Worm (Caenorhabditis elegans) whole organism, L2 larva: Measurements from ENCODE around the gene F46C8.3.

Experiments
- C34F6.9 ChIP-seq: fragments of 150-350 bp; optimal IDR thresholded peaks from 2 replicates; lab custom pipeline; 2014; ENCODE audit warnings: missing biosample characterization, missing genetic modification characterization
- R02D3.7 ChIP-seq: fragments of 150-350 bp; optimal IDR thresholded peaks from 2 replicates; lab custom pipeline; 2014; ENCODE audit warnings: missing biosample characterization, missing genetic modification characterization
- Y55F3AM.14 ChIP-seq: fragments of 200-800 bp; sonication (Bioruptor generic); optimal IDR thresholded peaks from 2 replicates; lab custom pipeline; 2018; ENCODE audit warnings: mild to moderate bottlenecking, missing genetic modification characterization, missing compliant biosample characterization
- alr-1 ChIP-seq: fragments of 150-350 bp; optimal IDR thresholded peaks from 2 replicates; lab custom pipeline; 2014; ENCODE audit warnings: missing biosample characterization, missing genetic modification characterization
- aly-2 ChIP-seq: fragments of 150-350 bp; optimal IDR thresholded peaks from 2 replicates; lab custom pipeline; 2014; ENCODE audit warnings: missing biosample characterization, missing genetic modification characterization
- ama-1 ChIP-seq: fragments of 150-350 bp; optimal IDR thresholded peaks from 2 replicates; lab custom pipeline; 2018; ENCODE audit warnings: inconsistent platforms
- blmp-1 ChIP-seq: sonication (generic microtip); optimal IDR thresholded peaks from 2 replicates; lab custom pipeline; 2017; ENCODE audit warnings: missing genetic modification characterization, mild to moderate bottlenecking, missing compliant biosample characterization, antibody characterized with exemption, moderate library complexity; ENCODE audit not compliant: insufficient read depth
- ceh-16 ChIP-seq: fragments of 150-350 bp; optimal IDR thresholded peaks from 2 replicates; lab custom pipeline; 2014; ENCODE audit warnings: missing biosample characterization, missing genetic modification characterization
- crh-2 ChIP-seq: sonication (generic microtip); optimal IDR thresholded peaks from 2 replicates; lab custom pipeline; 2017; ENCODE audit warnings: missing biosample characterization, missing genetic modification characterization
- dmd-4 ChIP-seq: sonication (generic microtip); optimal IDR thresholded peaks from 2 replicates; lab custom pipeline; 2017; ENCODE audit warnings: missing biosample characterization, missing genetic modification characterization
- egl-27 ChIP-seq: sonication (generic microtip); optimal IDR thresholded peaks from 3 replicates; lab custom pipeline; 2017; ENCODE audit warnings: missing biosample characterization, missing genetic modification reagents, missing genetic modification characterization
- elt-1 ChIP-seq: fragments of 150-350 bp; optimal IDR thresholded peaks from 2 replicates; lab custom pipeline; 2014; ENCODE audit warnings: missing biosample characterization, missing genetic modification characterization
- elt-3 ChIP-seq: sonication (generic microtip); optimal IDR thresholded peaks from 2 replicates; lab custom pipeline; 2017; ENCODE audit warnings: missing biosample characterization, missing genetic modification characterization
- fos-1 ChIP-seq: fragments of 150-350 bp; optimal IDR thresholded peaks from 2 replicates; lab custom pipeline; 2014; ENCODE audit warnings: missing biosample characterization, missing genetic modification characterization
- gmeb-1 ChIP-seq: fragments of 150-350 bp; optimal IDR thresholded peaks from 2 replicates; lab custom pipeline; 2014; ENCODE audit warnings: missing biosample characterization, missing genetic modification characterization
- lin-11 ChIP-seq: fragments of 150-350 bp; sonication (generic microtip); optimal IDR thresholded peaks from 2 replicates; lab custom pipeline; 2014; ENCODE audit warnings: missing biosample characterization, missing genetic modification characterization, inconsistent platforms, mixed read lengths
- lsy-2 ChIP-seq, 2 experiments: fragments of 150-350 bp in 1 of 2; sonication (generic microtip) in 1 of 2; optimal IDR thresholded peaks; 2 replicates each; lab custom pipeline; 2014 to 2017; ENCODE audit warnings: missing biosample characterization in 2 of 2, missing genetic modification characterization in 2 of 2
- mab-5 ChIP-seq: fragments of 150-350 bp; optimal IDR thresholded peaks from 2 replicates; lab custom pipeline; 2014; ENCODE audit warnings: missing biosample characterization, missing genetic modification characterization
- mbf-1 ChIP-seq: sonication (generic microtip); optimal IDR thresholded peaks from 2 replicates; lab custom pipeline; 2017; ENCODE audit warnings: missing biosample characterization, missing genetic modification characterization
- mdl-1 ChIP-seq, 2 experiments: fragments of 150-350 bp in 1 of 2; sonication (generic microtip) in 1 of 2; optimal IDR thresholded peaks; 2 replicates each; lab custom pipeline; 2017; ENCODE audit warnings: missing biosample characterization in 2 of 2, missing genetic modification characterization in 2 of 2
- nhr-10 ChIP-seq: sonication (generic microtip); optimal IDR thresholded peaks from 2 replicates; lab custom pipeline; 2017; ENCODE audit warnings: missing biosample characterization, missing genetic modification characterization
- nhr-11 ChIP-seq: fragments of 150-350 bp; optimal IDR thresholded peaks from 2 replicates; lab custom pipeline; 2014; ENCODE audit warnings: missing biosample characterization, missing genetic modification characterization
- nhr-129 ChIP-seq: fragments of 150-350 bp; optimal IDR thresholded peaks from 2 replicates; lab custom pipeline; 2014; ENCODE audit warnings: missing biosample characterization, missing genetic modification characterization
- nhr-23 ChIP-seq: fragments of 150-350 bp; optimal IDR thresholded peaks from 2 replicates; lab custom pipeline; 2014; ENCODE audit warnings: missing biosample characterization, missing genetic modification reagents, missing genetic modification characterization
- nhr-237 ChIP-seq: fragments of 150-350 bp; optimal IDR thresholded peaks from 2 replicates; lab custom pipeline; 2014; ENCODE audit warnings: missing biosample characterization, missing genetic modification characterization
- nhr-25 ChIP-seq: fragments of 150-350 bp; sonication (generic microtip); optimal IDR thresholded peaks from 3 replicates; lab custom pipeline; 2014; ENCODE audit warnings: missing biosample characterization, missing genetic modification characterization
- nhr-77 ChIP-seq: fragments of 150-350 bp; optimal IDR thresholded peaks from 2 replicates; lab custom pipeline; 2014; ENCODE audit warnings: missing biosample characterization, missing genetic modification characterization
- peb-1 ChIP-seq: fragments of 150-350 bp; optimal IDR thresholded peaks from 2 replicates; lab custom pipeline; 2014; ENCODE audit warnings: missing biosample characterization, missing genetic modification characterization
- sem-4 ChIP-seq: fragments of 150-350 bp; optimal IDR thresholded peaks from 2 replicates; lab custom pipeline; 2014; ENCODE audit warnings: missing biosample characterization, missing genetic modification reagents, missing genetic modification characterization
- sma-3 ChIP-seq: sonication (generic microtip); optimal IDR thresholded peaks from 2 replicates; lab custom pipeline; 2016; ENCODE audit warnings: missing genetic modification reagents, missing genetic modification characterization, missing compliant biosample characterization
- sma-9 ChIP-seq, 2 experiments: fragments of 150-350 bp in 1 of 2; sonication (generic microtip) in 1 of 2; optimal IDR thresholded peaks; 2 replicates each; lab custom pipeline; 2014 to 2016; ENCODE audit warnings: missing genetic modification characterization in 2 of 2, mild to moderate bottlenecking in 1 of 2, missing biosample characterization in 1 of 2, missing compliant biosample characterization in 1 of 2, missing genetic modification reagents in 1 of 2, moderate library complexity in 1 of 2
- unc-39 ChIP-seq: fragments of 150-350 bp; optimal IDR thresholded peaks from 2 replicates; lab custom pipeline; 2014; ENCODE audit warnings: missing biosample characterization, missing genetic modification characterization
- zag-1 ChIP-seq: fragments of 150-350 bp; optimal IDR thresholded peaks from 2 replicates; lab custom pipeline; 2014; ENCODE audit warnings: missing biosample characterization, missing genetic modification characterization
- ztf-1 ChIP-seq: fragments of 200-800 bp; sonication (Bioruptor generic); conservative IDR thresholded peaks from 2 replicates; pipeline ENCODE4 v1.3.6; 2022; ENCODE audit warnings: missing genetic modification characterization, missing compliant biosample characterization
- ztf-4 ChIP-seq: fragments of 150-350 bp; optimal IDR thresholded peaks from 2 replicates; lab custom pipeline; 2014; ENCODE audit warnings: missing biosample characterization, missing genetic modification characterization

Gene F46C8.3

DNA sequence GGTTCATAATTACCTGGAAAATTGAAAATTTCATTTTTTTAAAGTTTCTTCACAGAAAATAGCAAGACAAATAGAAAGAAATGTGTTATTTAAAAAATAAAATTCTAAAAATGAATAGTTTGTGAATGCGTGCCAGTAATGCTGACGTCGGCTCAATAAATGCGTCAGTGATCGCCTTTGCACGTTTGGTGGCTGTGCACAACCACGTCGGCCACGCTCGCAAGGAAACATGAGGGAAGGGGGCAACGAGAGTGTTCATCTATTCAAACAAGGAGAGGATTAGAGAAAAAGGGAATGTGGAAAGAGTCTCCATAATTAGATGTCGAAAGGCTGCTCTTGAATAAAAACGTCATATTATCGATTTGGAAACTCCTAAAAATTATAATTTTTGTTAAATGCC, 24.4 kb upstream of the F46C8.3 start, which contains the start of gene uggt-1 (continued):
- TF ChIP-seq peb-1 (tag; lab: Kevin White, UChicago) (no peak), mab-5 (tag; lab: Kevin White, UChicago) (peak; percentile 79), elt-1 (tag; lab: Kevin White, UChicago) (no peak), mbf-1 (no peak), sma-9 (GFP tag; optimal IDR thresholded peaks at IDR 0.05; lab: Kevin White, UChicago) (peak; percentile 93), sma-9 (tag; optimal IDR thresholded peaks at IDR 0.05; lab: Kevin White, UChicago) (no peak)
- TF ChIP-seq, all 48 proteins: peak for 28

DNA sequence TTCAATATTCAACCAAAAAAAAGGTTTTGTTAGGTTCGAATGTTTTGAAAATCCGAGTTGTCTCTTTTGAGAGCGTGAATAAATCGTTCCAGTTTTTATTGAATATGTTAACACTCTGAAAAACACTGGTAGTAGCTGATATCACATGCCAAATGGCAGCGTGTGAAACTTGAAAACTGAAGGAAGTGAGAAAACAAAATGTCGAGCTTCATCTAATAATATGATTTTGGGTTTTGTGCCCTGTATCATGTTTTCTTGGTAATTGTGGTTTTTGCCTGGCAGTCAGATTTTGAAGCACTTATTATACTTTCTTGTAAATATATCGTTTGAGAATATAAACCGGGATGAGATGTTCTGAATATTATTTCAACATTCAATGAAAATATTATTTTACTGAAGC, 22.6 kb upstream of the F46C8.3 start, which contains the start of gene F48E3.6:
F48E3.6 (minus strand) TSS at position 101 of the 400 bp plus-strand sequence.
- TF ChIP-seq ztf-1 (GFP tag; lab: Robert Waterston, UW) (no peak), unc-39 (tag; lab: Kevin White, UChicago) (no peak), mbf-1 (no peak), blmp-1 (tag; lab: Kevin White, UChicago) (no peak), zag-1 (tag; lab: Kevin White, UChicago) (no peak), nhr-77 (tag; lab: Kevin White, UChicago) (no peak), ztf-4 (tag; lab: Kevin White, UChicago) (no peak), egl-27 (tag; lab: Kevin White, UChicago) (no peak), ceh-16 (no peak), nhr-10 (tag; lab: Kevin White, UChicago) (no peak), aly-2 (tag; lab: Kevin White, UChicago) (no peak), nhr-25 (tag; lab: Kevin White, UChicago) (no peak), C34F6.9 (tag; lab: Kevin White, UChicago) (no peak), lsy-2 (tag; optimal IDR thresholded peaks at IDR 0.05; lab: Kevin White, UChicago) (no peak)
- TF ChIP-seq, all 48 proteins: peak for 0

ce11 chrX:7506533-7506932, 18.8 kb upstream of the F46C8.3 start, which contains the start of gene lgc-11:
Gene lgc-11 (minus strand): TSS chrX:7506633.
- TF ChIP-seq R02D3.7 (no peak), Y55F3AM.14 (GFP tag; lab: Kevin White, UChicago) (no peak), nhr-23 (tag; lab: Kevin White, UChicago) (no peak)

ce11 chrX:7507141-7507540, 18.2 kb upstream of the F46C8.3 start:
- no peak for TF ChIP-seq ztf-1 (GFP tag; lab: Robert Waterston, UW)
- no peak for TF ChIP-seq ama-1 (lab: Kevin White, UChicago)
- TF ChIP-seq fos-1, result peak; percentile 10
- TF ChIP-seq elt-3 (tag; lab: Kevin White, UChicago), result no peak
- TF ChIP-seq gmeb-1 (tag; lab: Kevin White, UChicago), result no peak
- no peak for TF ChIP-seq nhr-129 (tag; lab: Kevin White, UChicago)
- TF ChIP-seq mbf-1, result no peak
- TF ChIP-seq lsy-2 (tag; optimal IDR thresholded peaks at IDR 0.05; lab: Kevin White, UChicago), result no peak

DNA sequence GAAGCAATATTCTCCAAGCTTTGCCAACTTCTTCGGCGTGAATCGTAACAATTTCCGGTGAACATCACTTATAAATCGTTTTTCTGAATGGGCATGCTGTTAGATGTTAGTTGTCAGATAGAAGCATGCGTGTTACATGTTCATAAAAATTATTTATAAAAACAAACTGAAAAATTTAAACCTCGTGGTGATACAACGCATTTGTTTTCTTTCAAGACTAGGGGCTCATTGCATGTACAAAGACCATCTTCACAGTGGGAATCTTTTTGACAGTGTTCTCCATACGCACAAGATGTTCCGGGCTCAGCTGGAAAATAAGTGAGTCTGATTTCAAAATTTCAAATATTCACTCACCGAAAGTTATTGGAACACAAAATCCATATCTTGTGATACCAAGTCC, 12.7 kb upstream of the F46C8.3 start:
- TF ChIP-seq sem-4 (tag; lab: Kevin White, UChicago), result no peak
- no peak for TF ChIP-seq mdl-1 (tag; optimal IDR thresholded peaks at IDR 0.05; lab: Kevin White, UChicago)
- TF ChIP-seq nhr-11 (tag; lab: Kevin White, UChicago), result no peak
- TF ChIP-seq blmp-1 (tag; lab: Kevin White, UChicago), result no peak
- no peak for TF ChIP-seq nhr-23 (tag; lab: Kevin White, UChicago)
- TF ChIP-seq nhr-10 (tag; lab: Kevin White, UChicago), result no peak
- TF ChIP-seq sma-3, result no peak
- no peak for TF ChIP-seq alr-1 (tag; lab: Kevin White, UChicago)
- TF ChIP-seq aly-2 (tag; lab: Kevin White, UChicago), result no peak
- no peak for TF ChIP-seq sma-9 (GFP tag; optimal IDR thresholded peaks at IDR 0.05; lab: Kevin White, UChicago)
- no peak for TF ChIP-seq sma-9 (tag; optimal IDR thresholded peaks at IDR 0.05; lab: Kevin White, UChicago)
- no peak for TF ChIP-seq peb-1 (tag; lab: Kevin White, UChicago)
- TF ChIP-seq Y55F3AM.14 (GFP tag; lab: Kevin White, UChicago), result no peak
- no peak for TF ChIP-seq ceh-16
- no peak for TF ChIP-seq lin-11 (tag; lab: Kevin White, UChicago)
- TF ChIP-seq lsy-2 (tag; optimal IDR thresholded peaks at IDR 0.05; lab: Kevin White, UChicago), result no peak
- no peak for TF ChIP-seq dmd-4 (tag; lab: Kevin White, UChicago)
- no peak for TF ChIP-seq nhr-237 (tag; lab: Kevin White, UChicago)
- TF ChIP-seq crh-2, result no peak
- no peak for TF ChIP-seq nhr-25 (tag; lab: Kevin White, UChicago)
- no peak for TF ChIP-seq elt-3 (tag; lab: Kevin White, UChicago)
- TF ChIP-seq, all 48 proteins: peak for 0
